Fruit fly (Drosophila melanogaster): ENCODE measurements around the gene CG11134.

CG11134 gene

dm6 chrX:13736174-13736482, 1.6 kb upstream of the CG11134 start, which contains the start of gene g (continued):
- TF ChIP-seq fd3F (GFP tag; optimal IDR thresholded peaks at IDR 0.05) (no peak), pzg (GFP tag; optimal IDR thresholded peaks at IDR 0.05) (peak; percentile 89), nau (GFP tag; optimal IDR thresholded peaks at IDR 0.05) (no peak), CG9797 (GFP tag; optimal IDR thresholded peaks at IDR 0.05) (peak; percentile 26), CG30020 (tag; optimal IDR thresholded peaks at IDR 0.05) (no peak), wdn (GFP tag; IDR thresholded peaks at IDR 0.05) (no peak), nerfin-1 (tag; optimal IDR thresholded peaks at IDR 0.05) (no peak), sima (GFP tag; optimal IDR thresholded peaks at IDR 0.05) (no peak), CG30403 (GFP tag; optimal IDR thresholded peaks at IDR 0.05) (no peak), Dp (GFP tag; optimal IDR thresholded peaks at IDR 0.05) (peak; percentile 64), CG17359 (tag; optimal IDR thresholded peaks at IDR 0.05) (no peak), lab (GFP tag; optimal IDR thresholded peaks at IDR 0.05) (no peak), Hr39 (optimal IDR thresholded peaks at IDR 0.05) (no peak), CG1233 (GFP tag; optimal IDR thresholded peaks at IDR 0.05) (no peak), dpn (GFP tag; optimal IDR thresholded peaks at IDR 0.05) (peak in 1 of 2 experiments; percentile 28), CG32767 (GFP tag; IDR thresholded peaks at IDR 0.05) (no peak), slbo (GFP tag; IDR thresholded peaks at IDR 0.05) (peak; percentile 22; the same call in 1 of the 2 replicates), Taf1 (GFP tag; IDR thresholded peaks at IDR 0.05) (no peak), Lhr (GFP tag; optimal IDR thresholded peaks at IDR 0.05) (peak; percentile 40), Med (GFP tag) (peak; percentile 90), ato (GFP tag; IDR thresholded peaks at IDR 0.05; ENCODE audit: partially characterized antibody) (peak; percentile 86), MESR4 (GFP tag; optimal IDR thresholded peaks at IDR 0.05) (no peak), Asciz (GFP tag; optimal IDR thresholded peaks at IDR 0.05) (no peak), CG42726 (GFP tag; IDR thresholded peaks at IDR 0.05; ENCODE audit: partially characterized antibody) (peak; percentile 88), CG12744 (GFP tag; optimal IDR thresholded peaks at IDR 0.05) (no peak), CG18619 (GFP tag; optimal IDR thresholded peaks at IDR 0.05) (no peak), Nf-YA (GFP tag; IDR thresholded peaks at IDR 0.05) (no peak), pita (GFP tag; optimal IDR thresholded peaks at IDR 0.05) (peak; percentile 74), ap (GFP tag; IDR thresholded peaks at IDR 0.05) (no peak), CG4360 (GFP tag; IDR thresholded peaks at IDR 0.05) (no peak), psq (GFP tag; optimal IDR thresholded peaks at IDR 0.05) (no peak), row (GFP tag; IDR thresholded peaks at IDR 0.05) (no peak), dati (GFP tag; IDR thresholded peaks at IDR 0.05) (no peak), CG11456 (GFP tag; IDR thresholded peaks at IDR 0.05) (no peak), BEAF-32 (GFP tag; optimal IDR thresholded peaks at IDR 0.05) (peak; percentile 91), pb (GFP tag; optimal IDR thresholded peaks at IDR 0.05) (no peak), CG11560 (tag; IDR thresholded peaks at IDR 0.05) (peak; percentile 94), HmgD (GFP tag; optimal IDR thresholded peaks at IDR 0.05) (no peak), hb (GFP tag; IDR thresholded peaks at IDR 0.05; ENCODE audit: partially characterized antibody) (peak; percentile 87), CG2712 (tag; optimal IDR thresholded peaks at IDR 0.05) (no peak), ssp (GFP tag; IDR thresholded peaks at IDR 0.05) (peak; percentile 22; the same call in 1 of the 2 replicates), CG31441 (GFP tag; IDR thresholded peaks at IDR 0.05) (no peak), Hey (tag; optimal IDR thresholded peaks at IDR 0.05) (no peak), Sry-β (GFP tag; optimal IDR thresholded peaks at IDR 0.05) (no peak), CG6689 (GFP tag; IDR thresholded peaks at IDR 0.05) (no peak), twi (tag; optimal IDR thresholded peaks at IDR 0.05) (no peak), Drgx (GFP tag; IDR thresholded peaks at IDR 0.05) (no peak), corto (GFP tag; optimal IDR thresholded peaks at IDR 0.05) (no peak), gt (GFP tag; IDR thresholded peaks at IDR 0.05) (no peak), lbe (GFP tag; optimal IDR thresholded peaks at IDR 0.05) (peak; percentile 4), CG6791 (GFP tag; IDR thresholded peaks at IDR 0.05; ENCODE audit: partially characterized antibody) (peak; percentile 95), CG17186 (GFP tag; optimal IDR thresholded peaks at IDR 0.05) (peak; percentile 38)

All from whole organism, embryonic.